Worm (Caenorhabditis elegans): ENCODE measurements around the gene F42G8.8.

ce11 chrIV:8161774-8162173 lies 42.9 kb downstream of the F42G8.8 start:
- TF ChIP-seq him-1 (tag; optimal IDR thresholded peaks at IDR 0.05) (no peak), dao-5 (tag; optimal IDR thresholded peaks at IDR 0.05) (no peak)
